Fruit fly (Drosophila melanogaster) whole organism, prepupa: ENCODE data around the gene Plp.

Experiments used
- Blimp-1 ChIP-seq: fragments of 200-800 bp; sonication (Bioruptor generic); optimal IDR thresholded peaks from 3 replicates; lab custom pipeline; 2017; ENCODE audit warnings: missing biosample characterization, missing genetic modification characterization, mild to moderate bottlenecking, moderate library complexity, missing genetic modification reagents
- CG11762 ChIP-seq: fragments of 200-800 bp; sonication (Bioruptor generic); optimal IDR thresholded peaks from 3 replicates; lab custom pipeline; 2016; ENCODE audit warnings: missing biosample characterization, missing genetic modification characterization; ENCODE audit not compliant: insufficient read depth
- CG15336 ChIP-seq: fragments of 200-800 bp; sonication (Bioruptor generic); IDR thresholded peaks from 2 replicates; pipeline ENCODE4 v1.3.6; 2022; ENCODE audit warnings: missing biosample characterization, missing genetic modification characterization
- CG32006 ChIP-seq: fragments of 200-800 bp; sonication (Bioruptor generic); optimal IDR thresholded peaks from 3 replicates; lab custom pipeline; 2017; ENCODE audit warnings: missing biosample characterization, mild to moderate bottlenecking, missing genetic modification characterization
- CG3919 ChIP-seq: fragments of 200-800 bp; sonication (Bioruptor generic); optimal IDR thresholded peaks from 3 replicates; lab custom pipeline; 2016; ENCODE audit warnings: missing biosample characterization, missing genetic modification characterization
- CG4318 ChIP-seq: fragments of 200-800 bp; sonication (Bioruptor generic); optimal IDR thresholded peaks from 3 replicates; lab custom pipeline; 2017; ENCODE audit warnings: missing biosample characterization, mild to moderate bottlenecking, missing genetic modification characterization
- CG6163 ChIP-seq: fragments of 200-800 bp; sonication (Bioruptor generic); IDR thresholded peaks from 3 replicates; pipeline ENCODE4 v1.3.6; 2022; ENCODE audit warnings: missing biosample characterization, missing genetic modification characterization
- CG6808 ChIP-seq: fragments of 200-800 bp; sonication (Bioruptor generic); optimal IDR thresholded peaks from 3 replicates; lab custom pipeline; 2017; ENCODE audit warnings: missing biosample characterization, missing genetic modification characterization, mild to moderate bottlenecking, moderate library complexity, missing genetic modification reagents
- CG6854 ChIP-seq: fragments of 200-800 bp; sonication (Bioruptor generic); optimal IDR thresholded peaks from 2 replicates; lab custom pipeline; 2017; ENCODE audit warnings: missing biosample characterization, mild to moderate bottlenecking, missing genetic modification characterization
- CG8119 ChIP-seq: fragments of 200-800 bp; sonication (Bioruptor generic); IDR thresholded peaks from 3 replicates; pipeline ENCODE4 v1.3.6; 2022; ENCODE audit warnings: missing biosample characterization, missing genetic modification characterization
- CG8319 ChIP-seq: fragments of 200-800 bp; sonication (Bioruptor generic); optimal IDR thresholded peaks from 3 replicates; lab custom pipeline; 2016; ENCODE audit warnings: missing biosample characterization, missing genetic modification characterization
- CG9139 ChIP-seq: fragments of 200-800 bp; sonication (Bioruptor generic); optimal IDR thresholded peaks from 3 replicates; lab custom pipeline; 2017; ENCODE audit warnings: missing biosample characterization, mild to moderate bottlenecking, missing genetic modification characterization
- Eip75B ChIP-seq: fragments of 200-800 bp; sonication (Bioruptor generic); optimal IDR thresholded peaks from 3 replicates; lab custom pipeline; 2016; ENCODE audit warnings: missing biosample characterization, missing genetic modification characterization
- Eip93F ChIP-seq: fragments of 200-800 bp; sonication (Bioruptor generic); optimal IDR thresholded peaks from 2 replicates; lab custom pipeline; 2016; ENCODE audit warnings: missing biosample characterization, mild to moderate bottlenecking, missing genetic modification characterization
- Ets21C ChIP-seq: fragments of 200-800 bp; sonication (Bioruptor generic); optimal IDR thresholded peaks from 3 replicates; lab custom pipeline; 2016; ENCODE audit warnings: missing biosample characterization, missing genetic modification characterization
- Gug ChIP-seq: fragments of 200-800 bp; sonication (Bioruptor generic); IDR thresholded peaks from 2 replicates; pipeline ENCODE4 v1.3.6; 2022; ENCODE audit warnings: missing biosample characterization, missing genetic modification characterization
- Hr38 ChIP-seq: sonication (Bioruptor generic); optimal IDR thresholded peaks from 2 replicates; lab custom pipeline; 2016; ENCODE audit warnings: missing biosample characterization, missing genetic modification characterization
- Hr39 ChIP-seq: fragments of 200-800 bp; sonication (Bioruptor generic); optimal IDR thresholded peaks from 2 replicates; lab custom pipeline; 2016; ENCODE audit warnings: missing biosample characterization, missing genetic modification characterization
- Lpt ChIP-seq: fragments of 200-800 bp; sonication (Bioruptor generic); optimal IDR thresholded peaks from 3 replicates; lab custom pipeline; 2016; ENCODE audit warnings: missing biosample characterization, missing genetic modification characterization
- OdsH ChIP-seq: fragments of 200-800 bp; sonication (Bioruptor generic); optimal IDR thresholded peaks from 3 replicates; lab custom pipeline; 2016; ENCODE audit warnings: missing biosample characterization, missing genetic modification characterization
- Smox ChIP-seq: fragments of 200-800 bp; sonication (Bioruptor generic); optimal IDR thresholded peaks from 3 replicates; lab custom pipeline; 2016; ENCODE audit warnings: missing biosample characterization, missing genetic modification characterization
- Sox102F ChIP-seq: fragments of 200-800 bp; sonication (Bioruptor generic); optimal IDR thresholded peaks from 2 replicates; lab custom pipeline; 2016; ENCODE audit warnings: missing biosample characterization, mild to moderate bottlenecking, missing genetic modification characterization
- Sox14 ChIP-seq: fragments of 200-800 bp; sonication (Bioruptor generic); optimal IDR thresholded peaks from 3 replicates; lab custom pipeline; 2016; ENCODE audit warnings: missing biosample characterization, missing genetic modification characterization
- acj6 ChIP-seq: fragments of 200-800 bp; sonication (Bioruptor generic); optimal IDR thresholded peaks from 3 replicates; lab custom pipeline; 2016; ENCODE audit warnings: missing biosample characterization, missing genetic modification characterization
- cyc ChIP-seq: fragments of 200-800 bp; sonication (Bioruptor generic); optimal IDR thresholded peaks from 3 replicates; lab custom pipeline; 2016; ENCODE audit warnings: missing biosample characterization, missing genetic modification characterization
- dac ChIP-seq: fragments of 200-800 bp; sonication (Bioruptor generic); optimal IDR thresholded peaks from 2 replicates; lab custom pipeline; 2017; ENCODE audit warnings: missing biosample characterization, mild to moderate bottlenecking, missing genetic modification characterization
- dsx ChIP-seq: fragments of 200-800 bp; optimal IDR thresholded peaks from 3 replicates; lab custom pipeline; 2019; ENCODE audit warnings: missing biosample characterization, mild to moderate bottlenecking, missing genetic modification characterization, moderate library complexity; ENCODE audit not compliant: poor library complexity, severe bottlenecking
- esn ChIP-seq: fragments of 200-800 bp; sonication (Bioruptor generic); optimal IDR thresholded peaks from 2 replicates; lab custom pipeline; 2016; ENCODE audit warnings: missing biosample characterization, mild to moderate bottlenecking, missing genetic modification characterization, moderate library complexity
- fd59A ChIP-seq: fragments of 200-800 bp; sonication (Bioruptor generic); optimal IDR thresholded peaks from 2 replicates; lab custom pipeline; 2017; ENCODE audit warnings: missing biosample characterization, mild to moderate bottlenecking, missing genetic modification characterization, missing genetic modification reagents
- fkh ChIP-seq: fragments of 200-800 bp; sonication (Bioruptor generic); optimal IDR thresholded peaks from 3 replicates; lab custom pipeline; 2017; ENCODE audit warnings: missing biosample characterization, mild to moderate bottlenecking, missing genetic modification characterization, moderate library complexity
- lz ChIP-seq: fragments of 200-800 bp; sonication (Bioruptor generic); optimal IDR thresholded peaks from 3 replicates; lab custom pipeline; 2016; ENCODE audit warnings: missing biosample characterization, missing genetic modification characterization
- pdm3 ChIP-seq: fragments of 200-800 bp; sonication (Bioruptor generic); optimal IDR thresholded peaks from 3 replicates; lab custom pipeline; 2016; ENCODE audit warnings: missing biosample characterization, missing genetic modification characterization
- spab ChIP-seq: fragments of 200-800 bp; sonication (Bioruptor generic); optimal IDR thresholded peaks from 2 replicates; lab custom pipeline; 2017; ENCODE audit warnings: missing biosample characterization, mild to moderate bottlenecking, missing genetic modification characterization, missing genetic modification reagents
- topi ChIP-seq: fragments of 200-800 bp; sonication (Bioruptor generic); optimal IDR thresholded peaks from 3 replicates; lab custom pipeline; 2016; ENCODE audit warnings: missing biosample characterization, missing genetic modification characterization
- vri ChIP-seq: fragments of 200-800 bp; sonication (Bioruptor generic); optimal IDR thresholded peaks from 3 replicates; lab custom pipeline; 2016; ENCODE audit warnings: missing biosample characterization, mild to moderate bottlenecking, missing genetic modification characterization

The Plp gene

DNA sequence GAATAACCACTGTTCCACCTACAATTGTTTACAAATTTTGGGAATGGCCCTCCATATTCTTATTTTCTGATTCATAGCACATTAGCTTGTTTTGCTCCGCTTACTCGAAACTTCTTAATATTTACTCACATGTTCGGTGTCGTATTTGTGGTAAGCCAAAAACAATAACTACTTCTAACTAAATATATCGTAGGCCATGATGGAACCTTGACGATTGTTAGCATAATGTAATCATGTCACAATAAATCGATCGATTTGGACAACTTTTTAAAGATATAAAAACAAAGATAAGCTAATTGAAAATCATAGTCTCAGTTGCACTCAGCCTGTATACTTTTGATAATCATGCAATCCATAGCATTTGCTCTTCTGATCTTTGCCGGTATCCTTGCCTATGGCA is 40.0 kb downstream of the Plp start, which contains the start of gene EAChm:
Gene EAChm (plus strand): TSS at position 301 of the 400 bp plus-strand sequence.
- TF ChIP-seq acj6 (GFP tag; lab: Kevin White, UChicago): no peak
- no peak for TF ChIP-seq CG11762 (GFP tag; lab: Kevin White, UChicago)
- TF ChIP-seq esn (GFP tag; lab: Kevin White, UChicago): no peak
- TF ChIP-seq CG15336 (GFP tag; lab: Robert Waterston, UW): no peak
- no peak for TF ChIP-seq CG6808 (GFP tag; lab: Kevin White, UChicago)
- no peak for TF ChIP-seq lz (GFP tag; lab: Kevin White, UChicago)
- no peak for TF ChIP-seq Eip93F

DNA sequence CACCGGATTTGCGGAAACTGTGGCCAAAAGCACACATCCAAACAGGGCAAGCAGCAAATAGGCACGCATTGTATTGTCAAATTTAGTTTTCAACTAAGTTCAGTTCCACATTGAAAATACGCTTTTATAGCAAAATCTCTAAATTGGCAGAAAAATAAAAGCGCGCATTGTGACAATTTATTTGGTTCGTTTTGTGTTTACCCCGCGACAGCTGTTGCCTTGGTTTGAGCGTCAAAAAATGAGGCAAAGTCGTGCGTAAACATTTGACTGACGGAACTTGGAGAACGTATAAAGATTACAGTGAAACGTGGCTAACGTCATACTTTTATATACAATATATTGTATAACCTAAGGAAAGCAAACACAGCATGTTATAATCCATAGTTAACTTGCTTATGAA is 40.5 kb downstream of the Plp start, which contains the start of gene CG18649:
Gene CG18649 (minus strand): TSS at position 101 of the 400 bp plus-strand sequence.
- TF ChIP-seq esn (GFP tag; lab: Kevin White, UChicago): no peak
- no peak for TF ChIP-seq CG8119
- no peak for TF ChIP-seq dac (GFP tag; lab: Kevin White, UChicago)
- no peak for TF ChIP-seq CG8319 (GFP tag; lab: Kevin White, UChicago)
- TF ChIP-seq Gug (GFP tag; lab: Robert Waterston, UW): no peak
- TF ChIP-seq fkh (GFP tag; lab: Kevin White, UChicago): peak; percentile 62

DNA sequence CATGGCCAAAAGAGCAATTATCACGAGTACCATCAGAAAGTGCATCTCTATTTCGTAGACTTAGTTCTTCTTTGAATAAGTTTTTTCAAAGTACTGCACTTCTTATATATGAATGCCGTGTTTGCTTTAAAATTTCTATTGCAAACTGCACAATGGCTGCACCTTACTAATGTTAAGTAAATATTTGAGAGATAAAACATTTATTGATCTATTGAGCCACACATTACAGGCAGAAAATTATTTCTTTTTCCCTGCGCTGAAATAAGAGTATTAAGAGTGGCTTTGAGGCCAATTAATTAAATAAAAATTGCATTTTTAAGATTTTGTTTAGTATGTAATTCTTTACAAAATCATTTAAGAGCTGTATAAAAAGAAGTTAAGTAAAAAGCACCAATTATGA is 41.3 kb downstream of the Plp start, which contains the start of gene CG43680:
Gene CG43680 (minus strand): TSS at position 101 of the 400 bp plus-strand sequence.
- TF ChIP-seq esn (GFP tag; lab: Kevin White, UChicago) (no peak), Sox14 (GFP tag; lab: Kevin White, UChicago) (no peak), CG3919 (GFP tag; lab: Kevin White, UChicago) (no peak), lz (GFP tag; lab: Kevin White, UChicago) (no peak), OdsH (GFP tag; lab: Kevin White, UChicago) (no peak), Hr38 (GFP tag; lab: Kevin White, UChicago) (no peak), Ets21C (GFP tag; lab: Kevin White, UChicago) (no peak), spab (GFP tag; lab: Kevin White, UChicago) (no peak), CG6854 (GFP tag; lab: Kevin White, UChicago) (no peak), CG8319 (GFP tag; lab: Kevin White, UChicago) (no peak), CG8119 (no peak), acj6 (GFP tag; lab: Kevin White, UChicago) (no peak), CG15336 (GFP tag; lab: Robert Waterston, UW) (no peak)

DNA sequence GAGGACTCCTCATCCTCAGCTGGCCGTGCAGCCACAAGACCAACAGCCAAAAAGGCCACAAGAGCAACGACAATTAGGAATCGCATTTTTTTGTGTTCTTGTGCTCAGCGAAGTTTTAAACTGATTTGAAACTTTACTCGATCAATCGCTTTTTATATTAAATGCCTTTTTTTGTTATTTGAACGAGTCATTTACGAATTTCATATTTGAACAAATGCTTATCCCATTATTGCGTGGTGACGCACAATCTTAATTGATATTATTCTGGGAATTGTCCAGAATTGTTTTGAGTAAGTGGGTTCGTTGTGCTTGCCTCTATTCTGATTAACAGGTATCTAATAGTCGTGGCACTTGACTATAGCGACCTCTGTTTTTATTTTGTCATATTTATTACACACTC is 42.1 kb downstream of the Plp start, which contains the start of gene CG13461:
Gene CG13461 (minus strand): TSS at position 101 of the 400 bp plus-strand sequence.
- TF ChIP-seq esn (GFP tag; lab: Kevin White, UChicago) (no peak), cyc (GFP tag; lab: Kevin White, UChicago) (no peak), topi (no peak), CG32006 (GFP tag; lab: Kevin White, UChicago) (no peak), Sox102F (no peak), CG11762 (GFP tag; lab: Kevin White, UChicago) (no peak), fd59A (GFP tag; lab: Kevin White, UChicago) (no peak), CG3919 (GFP tag; lab: Kevin White, UChicago) (no peak), vri (GFP tag; lab: Kevin White, UChicago) (no peak)

DNA sequence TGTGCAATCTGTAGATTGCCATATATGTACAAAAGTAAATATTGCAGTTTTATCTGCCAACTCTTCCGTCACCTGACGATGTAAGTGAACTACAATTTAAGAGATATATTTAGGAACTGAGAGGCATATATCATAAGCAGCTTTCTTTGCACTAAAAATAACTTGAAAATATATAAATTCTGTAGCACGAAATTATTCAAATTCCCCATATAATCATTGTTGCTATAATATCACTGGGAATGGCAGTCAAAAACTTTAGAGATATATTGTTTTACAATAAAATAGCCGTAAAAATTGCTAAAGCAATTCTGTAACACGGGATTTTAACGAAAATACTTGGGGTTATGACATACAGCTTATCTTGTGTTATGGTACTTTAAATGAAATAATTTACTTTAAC is 43.2 kb downstream of the Plp start, which contains the start of gene CG43679:
Gene CG43679 (minus strand): TSS at position 101 of the 400 bp plus-strand sequence.
- TF ChIP-seq CG9139 (no peak), Blimp-1 (GFP tag; lab: Kevin White, UChicago) (no peak), CG6808 (GFP tag; lab: Kevin White, UChicago) (no peak), CG11762 (GFP tag; lab: Kevin White, UChicago) (no peak), lz (GFP tag; lab: Kevin White, UChicago) (no peak), pdm3 (GFP tag; lab: Kevin White, UChicago) (no peak), dsx (no peak), Smox (GFP tag; lab: Kevin White, UChicago) (no peak), fd59A (GFP tag; lab: Kevin White, UChicago) (no peak), Eip75B (no peak), Hr39 (GFP tag; lab: Kevin White, UChicago) (no peak), CG6163 (GFP tag; lab: Robert Waterston, UW) (no peak), CG4318 (no peak), dac (GFP tag; lab: Kevin White, UChicago) (no peak), Sox102F (no peak), Lpt (GFP tag; lab: Kevin White, UChicago) (no peak)
